Worm (Caenorhabditis elegans): ENCODE data around the gene hacl-1.

ce11 chrII:11455715-11456114, 37.0 kb downstream of the hacl-1 start:
- TF ChIP-seq W03F9.2 (tag; optimal IDR thresholded peaks at IDR 0.05) (no peak), dao-5 (tag; optimal IDR thresholded peaks at IDR 0.05) (no peak), him-1 (tag; optimal IDR thresholded peaks at IDR 0.05) (no peak)

All from whole organism, L4/young adult.